Worm (Caenorhabditis elegans): ENCODE measurements around the gene srg-56.

DNA sequence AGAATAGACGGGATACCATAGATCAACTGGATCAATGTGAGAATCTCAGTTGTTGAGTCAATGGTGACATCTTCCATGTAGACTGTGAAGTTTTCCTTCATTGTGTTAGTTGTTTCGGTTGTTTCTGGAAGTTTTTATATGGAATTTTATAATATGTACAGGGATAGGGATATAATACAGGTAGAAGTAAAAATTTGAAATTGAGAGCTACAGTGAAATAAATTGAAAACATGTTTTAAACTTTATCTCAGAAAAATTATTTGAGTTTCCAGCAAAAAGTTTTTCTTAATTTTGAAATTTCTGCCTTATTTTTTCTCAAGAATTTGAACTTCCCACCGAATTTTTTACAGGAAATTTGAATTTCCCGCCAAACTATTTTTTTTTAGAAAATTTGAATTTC, 4.2 kb upstream of the srg-56 start, which contains the start of gene srg-62:
- TF ChIP-seq tbx-8 (GFP tag; optimal IDR thresholded peaks at IDR 0.05), result no peak
- no peak for TF ChIP-seq sptf-1 (tag; optimal IDR thresholded peaks at IDR 0.05)
- no peak for TF ChIP-seq nhr-237 (tag; optimal IDR thresholded peaks at IDR 0.05)
- TF ChIP-seq pha-4 (tag; optimal IDR thresholded peaks at IDR 0.05), result no peak
- no peak for TF ChIP-seq flh-1 (GFP tag; optimal IDR thresholded peaks at IDR 0.05)
- no peak for TF ChIP-seq zip-8 (tag; optimal IDR thresholded peaks at IDR 0.05)
- no peak for TF ChIP-seq ztf-11 (tag; optimal IDR thresholded peaks at IDR 0.05)
- no peak for TF ChIP-seq M03D4.4 (tag; optimal IDR thresholded peaks at IDR 0.05)
- no peak for TF ChIP-seq lsy-2 (tag; optimal IDR thresholded peaks at IDR 0.05)
- TF ChIP-seq elt-1 (tag; optimal IDR thresholded peaks at IDR 0.05; ENCODE audit: borderline replicate concordance, insufficient read depth), result no peak
